Fruit fly (Drosophila melanogaster) whole organism, embryonic: ENCODE measurements around the gene alien.
A peak's percentile ranks its signal among the peaks of the same experiment; 100 is the strongest.

Experiments used
- Atf6 ChIP-seq: fragments of 200-800 bp; sonication (Bioruptor generic); IDR thresholded peaks from 2 replicates; pipeline ENCODE4 v1.3.6; 2022; ENCODE audit warnings: missing biosample characterization, missing genetic modification characterization
- B-H2 ChIP-seq: fragments of 200-800 bp; sonication (Bioruptor generic); optimal IDR thresholded peaks from 2 replicates; lab custom pipeline; 2018; ENCODE audit warnings: missing biosample characterization, mild to moderate bottlenecking, missing genetic modification characterization
- CG12155 ChIP-seq: fragments of 200-800 bp; sonication (Bioruptor generic); optimal IDR thresholded peaks from 3 replicates; lab custom pipeline; 2016; ENCODE audit warnings: missing biosample characterization, missing genetic modification characterization
- CG12219 ChIP-seq: fragments of 200-800 bp; sonication (Bioruptor generic); optimal IDR thresholded peaks from 3 replicates; lab custom pipeline; 2018; ENCODE audit warnings: missing biosample characterization, mild to moderate bottlenecking, missing genetic modification characterization
- CG12236 ChIP-seq: fragments of 200-800 bp; sonication (Bioruptor generic); optimal IDR thresholded peaks from 2 replicates; lab custom pipeline; 2016; ENCODE audit warnings: missing biosample characterization, missing genetic modification characterization
- CG1233 ChIP-seq: fragments of 200-800 bp; sonication (Bioruptor generic); optimal IDR thresholded peaks from 4 replicates; lab custom pipeline; 2018; ENCODE audit warnings: missing biosample characterization, mild to moderate bottlenecking, missing genetic modification characterization
- CG13123 ChIP-seq: fragments of 200-800 bp; sonication (Bioruptor generic); optimal IDR thresholded peaks from 2 replicates; lab custom pipeline; 2016; ENCODE audit warnings: missing biosample characterization, missing genetic modification characterization
- CG15269 ChIP-seq: fragments of 200-800 bp; sonication (Bioruptor generic); optimal IDR thresholded peaks from 2 replicates; lab custom pipeline; 2018; ENCODE audit warnings: missing biosample characterization, mild to moderate bottlenecking, missing genetic modification characterization, moderate library complexity
- CG15479 ChIP-seq: fragments of 200-800 bp; sonication (Bioruptor generic); optimal IDR thresholded peaks from 3 replicates; lab custom pipeline; 2019; ENCODE audit warnings: missing biosample characterization, mild to moderate bottlenecking, missing genetic modification characterization, moderate library complexity
- CG17328 ChIP-seq: fragments of 200-800 bp; sonication (Bioruptor generic); IDR thresholded peaks from 2 replicates; pipeline ENCODE4 v1.3.6; 2022; ENCODE audit warnings: missing biosample characterization, missing genetic modification characterization
- CG18599 ChIP-seq: fragments of 200-800 bp; sonication (Bioruptor generic); optimal IDR thresholded peaks from 3 replicates; lab custom pipeline; 2017; ENCODE audit warnings: missing biosample characterization, missing genetic modification characterization, mild to moderate bottlenecking, moderate library complexity, missing genetic modification reagents
- CG18764 ChIP-seq: fragments of 200-800 bp; sonication (Bioruptor generic); optimal IDR thresholded peaks from 3 replicates; lab custom pipeline; 2016; ENCODE audit warnings: missing biosample characterization, missing genetic modification characterization
- CG2199 ChIP-seq: fragments of 200-800 bp; sonication (Bioruptor generic); IDR thresholded peaks from 3 replicates; pipeline ENCODE4 v1.3.6; 2022; ENCODE audit warnings: missing biosample characterization, missing genetic modification characterization
- CG3847 ChIP-seq: fragments of 200-800 bp; sonication (Bioruptor generic); IDR thresholded peaks from 2 replicates; pipeline ENCODE4 v1.3.6; 2022; ENCODE audit warnings: missing biosample characterization, missing genetic modification characterization
- CG42726 ChIP-seq: fragments of 200-800 bp; sonication (Bioruptor generic); IDR thresholded peaks from 2 replicates; pipeline ENCODE4 v1.3.6; 2022; ENCODE audit warnings: missing biosample characterization, missing genetic modification characterization; ENCODE audit not compliant: partially characterized antibody
- CG43689 ChIP-seq: fragments of 200-800 bp; sonication (Bioruptor generic); IDR thresholded peaks from 2 replicates; pipeline ENCODE4 v1.3.6; 2022; ENCODE audit warnings: missing biosample characterization, missing genetic modification characterization
- CG4424 ChIP-seq: fragments of 200-800 bp; sonication (Bioruptor generic); optimal IDR thresholded peaks from 3 replicates; lab custom pipeline; 2016; ENCODE audit warnings: missing biosample characterization, missing genetic modification characterization
- CG4820 ChIP-seq: fragments of 200-800 bp; sonication (Bioruptor generic); optimal IDR thresholded peaks from 3 replicates; lab custom pipeline; 2016; ENCODE audit warnings: missing biosample characterization, missing genetic modification characterization
- CG8281 ChIP-seq: fragments of 200-800 bp; sonication (Bioruptor generic); optimal IDR thresholded peaks from 2 replicates; lab custom pipeline; 2018; ENCODE audit warnings: missing biosample characterization, mild to moderate bottlenecking, missing genetic modification characterization, moderate library complexity
- D ChIP-seq, 2 experiments: fragments of 200-800 bp in 1 of 2; fragments of >200 bp in 1 of 2; sonication (Bioruptor generic) in 1 of 2; optimal IDR thresholded peaks; 2 replicates in 1 of 2; 3 replicates in 1 of 2; lab custom pipeline; 2017; ENCODE audit warnings: mild to moderate bottlenecking in 1 of 2, missing biosample characterization in 1 of 2, missing genetic modification characterization in 1 of 2, missing genetic modification reagents in 1 of 2
- Dek ChIP-seq: fragments of 200-800 bp; sonication (Bioruptor generic); optimal IDR thresholded peaks from 3 replicates; lab custom pipeline; 2019; ENCODE audit warnings: missing biosample characterization, mild to moderate bottlenecking, missing genetic modification characterization, moderate library complexity
- Dref ChIP-seq: fragments of 200-800 bp; sonication (Bioruptor generic); IDR thresholded peaks from 2 replicates; pipeline ENCODE4 v1.3.6; 2022; ENCODE audit warnings: missing biosample characterization, missing genetic modification characterization
- E2f2 ChIP-seq: fragments of 200-800 bp; sonication (Bioruptor generic); IDR thresholded peaks from 2 replicates; pipeline ENCODE4 v1.3.6; 2022; ENCODE audit warnings: missing biosample characterization, missing genetic modification characterization
- Ets97D ChIP-seq: fragments of 200-800 bp; sonication (Bioruptor generic); optimal IDR thresholded peaks from 3 replicates; lab custom pipeline; 2016; ENCODE audit warnings: missing biosample characterization, missing genetic modification characterization
- H2.0 ChIP-seq: fragments of 200-800 bp; sonication (Bioruptor generic); IDR thresholded peaks from 2 replicates; pipeline ENCODE4 v1.3.6; 2022; ENCODE audit warnings: missing biosample characterization, missing genetic modification characterization
- HHEX ChIP-seq: fragments of 200-800 bp; sonication (Bioruptor generic); optimal IDR thresholded peaks from 3 replicates; lab custom pipeline; 2017; ENCODE audit warnings: missing biosample characterization, mild to moderate bottlenecking, missing genetic modification characterization, missing genetic modification reagents
- Hmx ChIP-seq: fragments of 200-800 bp; sonication (Bioruptor generic); optimal IDR thresholded peaks from 2 replicates; lab custom pipeline; 2016; ENCODE audit warnings: missing biosample characterization, missing genetic modification characterization
- Hsf ChIP-seq: fragments of 200-800 bp; sonication (Bioruptor generic); optimal IDR thresholded peaks from 3 replicates; lab custom pipeline; 2016; ENCODE audit warnings: missing biosample characterization, missing genetic modification characterization
- Jarid2 ChIP-seq: fragments of 200-800 bp; sonication (Bioruptor generic); optimal IDR thresholded peaks from 3 replicates; lab custom pipeline; 2017; ENCODE audit warnings: mild to moderate bottlenecking, missing biosample characterization, missing genetic modification reagents, missing genetic modification characterization
- Mes4 ChIP-seq: fragments of 200-800 bp; sonication (Bioruptor generic); optimal IDR thresholded peaks from 2 replicates; lab custom pipeline; 2016; ENCODE audit warnings: missing biosample characterization, missing genetic modification characterization
- Mrtf ChIP-seq: fragments of 200-800 bp; sonication (Bioruptor generic); IDR thresholded peaks from 3 replicates; pipeline ENCODE4 v1.3.6; 2022; ENCODE audit warnings: missing biosample characterization, missing genetic modification characterization
- Nf-YB ChIP-seq: fragments of 200-800 bp; sonication (Bioruptor generic); optimal IDR thresholded peaks from 3 replicates; lab custom pipeline; 2019; ENCODE audit warnings: missing biosample characterization, mild to moderate bottlenecking, missing genetic modification characterization, moderate library complexity
- Opbp ChIP-seq: fragments of 200-800 bp; sonication (Bioruptor generic); IDR thresholded peaks from 3 replicates; pipeline ENCODE4 v1.3.6; 2022; ENCODE audit warnings: missing biosample characterization, missing genetic modification characterization; ENCODE audit not compliant: partially characterized antibody
- aop ChIP-seq: fragments of 200-800 bp; sonication (Bioruptor generic); IDR thresholded peaks from 2 replicates; pipeline ENCODE4 v1.3.6; 2022; ENCODE audit warnings: missing biosample characterization, missing genetic modification characterization
- ase ChIP-seq: fragments of 200-800 bp; sonication (Bioruptor generic); IDR thresholded peaks from 3 replicates; pipeline ENCODE4 v1.3.6; 2022; ENCODE audit warnings: missing biosample characterization, missing genetic modification characterization
- croc ChIP-seq: fragments of 200-800 bp; sonication (Bioruptor generic); conservative IDR thresholded peaks from 3 replicates; pipeline ENCODE4 v1.3.6; 2022; ENCODE audit warnings: missing biosample characterization, missing genetic modification characterization
- dm ChIP-seq: fragments of 200-800 bp; sonication (Bioruptor generic); optimal IDR thresholded peaks from 3 replicates; lab custom pipeline; 2016; ENCODE audit warnings: missing biosample characterization, missing genetic modification characterization
- gcm2 ChIP-seq: fragments of 200-800 bp; sonication (Bioruptor generic); optimal IDR thresholded peaks from 2 replicates; lab custom pipeline; 2016; ENCODE audit warnings: missing biosample characterization, missing genetic modification characterization
- hbn ChIP-seq: fragments of 200-800 bp; sonication (Bioruptor generic); IDR thresholded peaks from 2 replicates; pipeline ENCODE4 v1.3.6; 2022; ENCODE audit warnings: missing biosample characterization, missing genetic modification characterization; ENCODE audit not compliant: partially characterized antibody
- ind ChIP-seq: fragments of 200-800 bp; sonication (Bioruptor generic); optimal IDR thresholded peaks from 3 replicates; lab custom pipeline; 2016; ENCODE audit warnings: missing biosample characterization, missing genetic modification characterization
- jigr1 ChIP-seq: fragments of 200-800 bp; sonication (Bioruptor generic); IDR thresholded peaks from 3 replicates; pipeline ENCODE4 v1.3.6; 2022; ENCODE audit warnings: missing biosample characterization, missing genetic modification characterization
- nom ChIP-seq: fragments of 200-800 bp; sonication (Bioruptor generic); optimal IDR thresholded peaks from 2 replicates; lab custom pipeline; 2017; ENCODE audit warnings: missing biosample characterization, missing genetic modification characterization, mild to moderate bottlenecking, moderate library complexity, missing genetic modification reagents
- oc ChIP-seq: fragments of 200-800 bp; sonication (Bioruptor generic); optimal IDR thresholded peaks from 2 replicates; lab custom pipeline; 2018; ENCODE audit warnings: missing biosample characterization, mild to moderate bottlenecking, missing genetic modification characterization, moderate library complexity
- pb ChIP-seq: fragments of 200-800 bp; sonication (Bioruptor generic); optimal IDR thresholded peaks from 3 replicates; lab custom pipeline; 2016; ENCODE audit warnings: missing biosample characterization, missing genetic modification characterization
- ro ChIP-seq: fragments of 200-800 bp; sonication (Bioruptor generic); IDR thresholded peaks from 2 replicates; pipeline ENCODE4 v1.3.6; 2022; ENCODE audit warnings: missing biosample characterization, missing genetic modification characterization
- sr ChIP-seq: fragments of 200-800 bp; sonication (Bioruptor generic); IDR thresholded peaks from 3 replicates; pipeline ENCODE4 v1.3.6; 2022; ENCODE audit warnings: missing biosample characterization, missing genetic modification characterization
- sug ChIP-seq: fragments of 200-800 bp; optimal IDR thresholded peaks from 2 replicates; lab custom pipeline; 2019; ENCODE audit warnings: missing biosample characterization, mild to moderate bottlenecking, missing genetic modification characterization, moderate library complexity
- trem ChIP-seq: fragments of 200-800 bp; optimal IDR thresholded peaks from 3 replicates; lab custom pipeline; 2019; ENCODE audit warnings: missing biosample characterization, mild to moderate bottlenecking, missing genetic modification characterization, moderate library complexity
- trh ChIP-seq: fragments of 200-800 bp; sonication (Bioruptor generic); optimal IDR thresholded peaks from 2 replicates; lab custom pipeline; 2016; ENCODE audit warnings: missing biosample characterization, missing genetic modification characterization
- tx ChIP-seq: fragments of 200-800 bp; sonication (Bioruptor generic); optimal IDR thresholded peaks from 2 replicates; lab custom pipeline; 2016; ENCODE audit warnings: missing biosample characterization, missing genetic modification characterization

Gene alien

dm6 chr2L:8997285-8997684 is at the start of gene alien, which contains the start of gene CG18661 (continued):
- peak; percentile 37 for TF ChIP-seq CG1233 (GFP tag; lab: Kevin White, UChicago)
- peak; percentile 79 for TF ChIP-seq ind
- TF ChIP-seq Hmx (GFP tag; lab: Kevin White, UChicago) = peak; percentile 84
- TF ChIP-seq B-H2 (GFP tag; lab: Kevin White, UChicago) = peak; percentile 48
- TF ChIP-seq CG18599 (GFP tag; lab: Kevin White, UChicago) = peak; percentile 67
- TF ChIP-seq hbn (GFP tag; lab: Robert Waterston, UW) = no peak
- peak; percentile 98 for TF ChIP-seq CG3847
- peak; percentile 82 for TF ChIP-seq pb (GFP tag; lab: Kevin White, UChicago)
- peak; percentile 88 for TF ChIP-seq ase (GFP tag; lab: Robert Waterston, UW)
- peak; percentile 65 for TF ChIP-seq ro (GFP tag; lab: Robert Waterston, UW)
- peak; percentile 60 for TF ChIP-seq CG12236 (GFP tag; lab: Kevin White, UChicago)
- TF ChIP-seq CG2199 (GFP tag; lab: Robert Waterston, UW) = peak; percentile 80; the same call in 2 of the 3 replicates
- no peak for TF ChIP-seq nom (GFP tag; lab: Kevin White, UChicago)
- TF ChIP-seq CG42726 (GFP tag; lab: Robert Waterston, UW) = no peak
- peak; percentile 74 for TF ChIP-seq Dref (GFP tag; lab: Robert Waterston, UW)
- peak; percentile 84 for TF ChIP-seq Dek (tag; lab: Kevin White, UChicago)
- TF ChIP-seq CG18764 (GFP tag; lab: Kevin White, UChicago) = peak; percentile 48
- TF ChIP-seq Nf-YB (GFP tag; lab: Kevin White, UChicago) = peak; percentile 12
- TF ChIP-seq D (optimal IDR thresholded peaks at IDR 0.05; lab: Kevin White, UChicago) = no peak
- peak; percentile 71 for TF ChIP-seq D (GFP tag; optimal IDR thresholded peaks at IDR 0.05; lab: Kevin White, UChicago)
- peak; percentile 30 for TF ChIP-seq HHEX
- peak; percentile 73 for TF ChIP-seq trem (tag; lab: Kevin White, UChicago)
- peak; percentile 50 for TF ChIP-seq CG15269 (tag; lab: Kevin White, UChicago)
- TF ChIP-seq CG4424 (GFP tag; lab: Kevin White, UChicago) = peak; percentile 75
- TF ChIP-seq Mes4 (GFP tag; lab: Kevin White, UChicago) = peak; percentile 29
- TF ChIP-seq sr (GFP tag; lab: Robert Waterston, UW) = peak; percentile 73; the same call in 1 of the 3 replicates
- peak; percentile 89 for TF ChIP-seq CG12155 (GFP tag; lab: Kevin White, UChicago)
- TF ChIP-seq CG43689 (GFP tag; lab: Robert Waterston, UW) = peak; percentile 55; the same call in 1 of the 2 replicates
- peak; percentile 88 for TF ChIP-seq dm
- TF ChIP-seq E2f2 (GFP tag; lab: Robert Waterston, UW) = peak; percentile 66
- peak; percentile 66; the same call in 1 of the 2 replicates for TF ChIP-seq CG17328 (GFP tag; lab: Robert Waterston, UW)
- peak; percentile 88 for TF ChIP-seq sug (tag; lab: Kevin White, UChicago)
- TF ChIP-seq oc = peak; percentile 44
- TF ChIP-seq CG4820 = peak; percentile 58
- TF ChIP-seq Jarid2 (GFP tag; lab: Kevin White, UChicago) = no peak
- peak; percentile 95 for TF ChIP-seq tx (GFP tag; lab: Kevin White, UChicago)
- TF ChIP-seq Ets97D (GFP tag; lab: Kevin White, UChicago) = peak; percentile 88
- TF ChIP-seq Mrtf (GFP tag; lab: Robert Waterston, UW) = peak; percentile 81
- TF ChIP-seq Atf6 (GFP tag; lab: Robert Waterston, UW) = peak; percentile 87
- TF ChIP-seq croc (GFP tag; lab: Robert Waterston, UW) = peak; percentile 91
- TF ChIP-seq CG8281 (tag; lab: Kevin White, UChicago) = no peak
- TF ChIP-seq gcm2 (GFP tag; lab: Kevin White, UChicago) = peak; percentile 86
- TF ChIP-seq H2.0 (GFP tag; lab: Robert Waterston, UW) = peak; percentile 98
- TF ChIP-seq CG12219 (GFP tag; lab: Kevin White, UChicago) = peak; percentile 53
- TF ChIP-seq Hsf = peak; percentile 85
- peak; percentile 94 for TF ChIP-seq aop
- TF ChIP-seq Opbp (GFP tag; lab: Robert Waterston, UW) = peak; percentile 28; the same call in 1 of the 3 replicates
- TF ChIP-seq trh (GFP tag; lab: Kevin White, UChicago) = peak; percentile 91
- peak; percentile 49 for TF ChIP-seq CG13123 (GFP tag; lab: Kevin White, UChicago)
- peak; percentile 97 for TF ChIP-seq jigr1 (GFP tag; lab: Robert Waterston, UW)
- TF ChIP-seq CG15479 (GFP tag; lab: Kevin White, UChicago) = no peak
